Fruit fly (Drosophila melanogaster) whole organism, adult: Measurements from ENCODE around the gene sens.

ENCODE experiments used
- CG11617 ChIP-seq: fragments of 200-800 bp; sonication (Bioruptor generic); optimal IDR thresholded peaks from 2 replicates; lab custom pipeline; 2017; ENCODE audit warnings: mild to moderate bottlenecking, missing biosample characterization, missing genetic modification reagents, missing genetic modification characterization
- CG12768 ChIP-seq: fragments of 200-800 bp; sonication (Bioruptor generic); optimal IDR thresholded peaks from 2 replicates; lab custom pipeline; 2017; ENCODE audit warnings: missing biosample characterization, missing genetic modification characterization, mild to moderate bottlenecking, moderate library complexity, missing genetic modification reagents
- CG14711 ChIP-seq: fragments of 200-800 bp; sonication (Bioruptor generic); optimal IDR thresholded peaks from 2 replicates; lab custom pipeline; 2018; ENCODE audit warnings: missing biosample characterization, mild to moderate bottlenecking, missing genetic modification characterization, moderate library complexity
- CG7045 ChIP-seq: fragments of 200-800 bp; sonication (Bioruptor generic); optimal IDR thresholded peaks from 2 replicates; lab custom pipeline; 2017; ENCODE audit warnings: missing biosample characterization, mild to moderate bottlenecking, missing genetic modification characterization
- CG7101 ChIP-seq: fragments of 200-800 bp; sonication (Bioruptor generic); optimal IDR thresholded peaks from 2 replicates; lab custom pipeline; 2018; ENCODE audit warnings: missing biosample characterization, mild to moderate bottlenecking, missing genetic modification characterization, moderate library complexity
- Clk ChIP-seq: fragments of 200-800 bp; sonication (Bioruptor generic); optimal IDR thresholded peaks from 2 replicates; lab custom pipeline; 2017; ENCODE audit warnings: missing biosample characterization, missing genetic modification characterization
- Crg-1 ChIP-seq: fragments of 200-800 bp; sonication (Bioruptor generic); optimal IDR thresholded peaks from 2 replicates; lab custom pipeline; 2016; ENCODE audit warnings: missing biosample characterization, missing genetic modification characterization
- Hr96 ChIP-seq: fragments of 200-800 bp; sonication (Bioruptor generic); optimal IDR thresholded peaks from 2 replicates; lab custom pipeline; 2016; ENCODE audit warnings: missing biosample characterization, missing genetic modification characterization
- Mnt ChIP-seq: fragments of 200-800 bp; sonication (Bioruptor generic); optimal IDR thresholded peaks from 2 replicates; lab custom pipeline; 2016; ENCODE audit warnings: missing biosample characterization, mild to moderate bottlenecking, missing genetic modification characterization
- cnc ChIP-seq, 2 experiments: fragments of >200 bp; optimal IDR thresholded peaks; 2 replicates each; lab custom pipeline; 2017
- kay ChIP-seq: fragments of 200-800 bp; sonication (Bioruptor generic); peaks from one replicate; lab custom pipeline; 2016; ENCODE audit warnings: missing biosample characterization, missing genetic modification characterization, borderline replicate concordance
- toe ChIP-seq: fragments of 200-800 bp; sonication (Bioruptor generic); optimal IDR thresholded peaks from 2 replicates; lab custom pipeline; 2016; ENCODE audit warnings: missing biosample characterization, missing genetic modification characterization

DNA sequence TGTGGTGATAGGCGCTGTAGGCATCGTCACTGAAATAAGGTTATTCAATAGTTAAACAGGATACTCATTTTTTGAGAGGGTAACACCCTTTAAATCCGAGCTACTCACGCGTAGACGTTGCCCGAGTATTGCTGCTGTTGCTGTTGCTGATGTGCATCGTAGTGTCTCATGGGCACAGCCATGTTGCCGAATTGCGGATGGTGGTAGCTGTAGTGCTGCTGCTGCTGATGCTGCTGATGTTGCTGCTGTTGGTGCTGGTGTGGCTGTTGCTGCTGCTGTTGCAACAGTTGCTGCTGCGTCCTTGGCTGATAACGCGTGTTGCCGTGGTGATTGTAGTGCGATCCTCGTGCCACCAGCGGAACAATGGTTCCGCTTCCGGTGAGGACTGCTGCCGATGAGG is 29.2 kb upstream of the sens start:
- TF ChIP-seq cnc (optimal IDR thresholded peaks at IDR 0.05; lab: Kevin White, UChicago) (no peak), kay (no peak), toe (GFP tag; lab: Kevin White, UChicago) (no peak), CG14711 (tag; lab: Kevin White, UChicago) (no peak), CG7045 (GFP tag; lab: Kevin White, UChicago) (no peak), CG12768 (no peak), Crg-1 (no peak), CG7101 (tag; lab: Kevin White, UChicago) (no peak), Hr96 (GFP tag; lab: Kevin White, UChicago) (no peak), Mnt (no peak), Clk (GFP tag; lab: Kevin White, UChicago) (no peak), CG11617 (GFP tag; lab: Kevin White, UChicago) (no peak)
